Worm (Caenorhabditis elegans) whole organism, mixed stage, embryonic: ENCODE results near the gene F46B6.10.

Source experiments
- M03D4.4 ChIP-seq: sonication (generic microtip); optimal IDR thresholded peaks from 2 replicates; lab custom pipeline; 2017; ENCODE audit warnings: mild to moderate bottlenecking, missing genetic modification characterization, missing compliant biosample characterization
- mep-1 ChIP-seq: fragments of 150-350 bp; optimal IDR thresholded peaks from 2 replicates; lab custom pipeline; 2017; ENCODE audit warnings: missing biosample characterization, missing genetic modification reagents, missing genetic modification characterization, inconsistent platforms
- nhr-76 ChIP-seq: sonication (generic microtip); optimal IDR thresholded peaks from 2 replicates; lab custom pipeline; 2017; ENCODE audit warnings: missing biosample characterization, missing genetic modification characterization

DNA sequence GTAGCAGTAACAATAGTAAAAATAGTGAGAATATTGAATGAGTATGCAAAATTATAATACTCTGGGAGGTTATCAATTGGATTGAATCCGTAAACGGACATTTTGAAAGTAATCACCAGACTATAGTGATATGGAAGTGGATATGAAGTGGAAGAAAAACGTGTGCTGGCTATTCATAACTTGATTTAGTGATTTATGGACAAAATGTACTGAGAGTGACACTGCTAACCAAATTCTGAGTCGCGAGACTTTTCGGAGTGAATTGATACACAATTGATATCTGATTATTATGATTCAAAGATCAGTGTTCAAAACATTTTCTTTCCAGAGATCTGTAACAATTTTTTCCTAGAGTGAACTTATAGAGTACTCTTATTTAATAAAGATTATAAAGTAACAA is 34.1 kb upstream of the F46B6.10 start, which contains the start of gene sru-38:
- TF ChIP-seq M03D4.4 (no peak), nhr-76 (tag; lab: Kevin White, UChicago) (no peak), mep-1 (tag; lab: Kevin White, UChicago) (no peak)
